Worm (Caenorhabditis elegans): ENCODE data around the gene R102.11.

ce11 chrIV:10685758-10686157 lies 13.8 kb downstream of the R102.11 start, which contains the start of the genes K08C7.6 and R102.1:
- no peak for TF ChIP-seq ztf-29 (GFP tag; IDR thresholded peaks at IDR 0.05)
- TF ChIP-seq flt-1 (GFP tag; IDR thresholded peaks at IDR 0.05) = no peak
- no peak for TF ChIP-seq cog-1 (tag; optimal IDR thresholded peaks at IDR 0.05)
- no peak for TF ChIP-seq tab-1 (GFP tag; IDR thresholded peaks at IDR 0.05)
- no peak for TF ChIP-seq ztf-23 (GFP tag; IDR thresholded peaks at IDR 0.05)
- TF ChIP-seq med-1 (GFP tag; optimal IDR thresholded peaks at IDR 0.05; ENCODE audit: insufficient read depth) = no peak
- no peak for TF ChIP-seq klf-2 (GFP tag; conservative IDR thresholded peaks at IDR 0.05)
- TF ChIP-seq T22C8.4 (GFP tag; IDR thresholded peaks at IDR 0.05) = no peak
